Fruit fly (Drosophila melanogaster) whole organism, prepupa: ENCODE measurements around the gene CG5556.

Source experiments
- Blimp-1 ChIP-seq: fragments of 200-800 bp; sonication (Bioruptor generic); optimal IDR thresholded peaks from 3 replicates; lab custom pipeline; 2017; ENCODE audit warnings: missing biosample characterization, missing genetic modification characterization, mild to moderate bottlenecking, moderate library complexity, missing genetic modification reagents
- CG16779 ChIP-seq: fragments of 200-800 bp; sonication (Bioruptor generic); optimal IDR thresholded peaks from 3 replicates; lab custom pipeline; 2017; ENCODE audit warnings: missing biosample characterization, mild to moderate bottlenecking, missing genetic modification characterization
- CG8632 ChIP-seq: fragments of 200-800 bp; sonication (Bioruptor generic); optimal IDR thresholded peaks from 3 replicates; lab custom pipeline; 2016; ENCODE audit warnings: missing biosample characterization, missing genetic modification characterization
- Eip75B ChIP-seq: fragments of 200-800 bp; sonication (Bioruptor generic); optimal IDR thresholded peaks from 3 replicates; lab custom pipeline; 2016; ENCODE audit warnings: missing biosample characterization, missing genetic modification characterization
- Hr4 ChIP-seq: fragments of 200-800 bp; sonication (Bioruptor generic); optimal IDR thresholded peaks from 3 replicates; lab custom pipeline; 2016; ENCODE audit warnings: missing biosample characterization, missing genetic modification characterization
- OdsH ChIP-seq: fragments of 200-800 bp; sonication (Bioruptor generic); optimal IDR thresholded peaks from 3 replicates; lab custom pipeline; 2016; ENCODE audit warnings: missing biosample characterization, missing genetic modification characterization
- Sox102F ChIP-seq: fragments of 200-800 bp; sonication (Bioruptor generic); optimal IDR thresholded peaks from 2 replicates; lab custom pipeline; 2016; ENCODE audit warnings: missing biosample characterization, mild to moderate bottlenecking, missing genetic modification characterization
- Sox15 ChIP-seq: fragments of 200-800 bp; sonication (Bioruptor generic); optimal IDR thresholded peaks from 3 replicates; lab custom pipeline; 2016; ENCODE audit warnings: missing biosample characterization, missing genetic modification characterization
- esn ChIP-seq: fragments of 200-800 bp; sonication (Bioruptor generic); optimal IDR thresholded peaks from 2 replicates; lab custom pipeline; 2016; ENCODE audit warnings: missing biosample characterization, mild to moderate bottlenecking, missing genetic modification characterization, moderate library complexity
- net ChIP-seq: fragments of 200-800 bp; sonication (Bioruptor generic); optimal IDR thresholded peaks from 3 replicates; lab custom pipeline; 2016; ENCODE audit warnings: missing biosample characterization, missing genetic modification characterization

DNA sequence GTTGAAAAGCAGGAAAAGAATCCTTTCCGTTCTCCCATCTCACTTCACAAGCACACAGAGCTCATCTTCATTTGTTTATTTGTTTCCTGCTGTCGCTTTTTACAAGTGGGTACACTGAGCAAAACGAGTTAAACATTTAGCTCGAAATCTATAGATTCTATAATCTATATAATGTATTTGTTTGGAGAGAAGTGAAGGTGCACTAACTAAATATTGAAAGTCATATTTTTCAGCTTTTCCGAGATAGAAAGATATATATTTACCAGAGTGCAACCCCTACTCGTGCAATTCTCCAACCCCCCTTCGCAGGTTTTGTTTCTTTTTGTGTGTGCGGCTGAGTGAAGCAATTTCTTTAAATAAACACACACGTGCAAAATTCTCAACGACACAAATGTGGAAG, 35.1 kb upstream of the CG5556 start:
- TF ChIP-seq Eip75B (GFP tag; lab: Kevin White, UChicago): peak; percentile 40
- no peak for TF ChIP-seq CG16779 (tag; lab: Kevin White, UChicago)
- peak; percentile 20 for TF ChIP-seq Hr4 (GFP tag; lab: Kevin White, UChicago)
- TF ChIP-seq net (GFP tag; lab: Kevin White, UChicago): peak; percentile 21
- peak; percentile 47 for TF ChIP-seq OdsH (GFP tag; lab: Kevin White, UChicago)
- TF ChIP-seq Sox15 (GFP tag; lab: Kevin White, UChicago): peak; percentile 12
- TF ChIP-seq esn (GFP tag; lab: Kevin White, UChicago): peak; percentile 25
- TF ChIP-seq Blimp-1 (GFP tag; lab: Kevin White, UChicago): no peak
- no peak for TF ChIP-seq CG8632
- peak; percentile 23 for TF ChIP-seq Sox102F (GFP tag; lab: Kevin White, UChicago)
